Worm (Caenorhabditis elegans) whole organism, L4/young adult: ENCODE results near the gene Y54G2A.72.

Experiments used
- dao-5 ChIP-seq: sonication (generic microtip); optimal IDR thresholded peaks from 2 replicates; lab custom pipeline; 2016; ENCODE audit warnings: missing genotype, missing genetic modification characterization, moderate library complexity, missing compliant biosample characterization
- him-1 ChIP-seq: sonication (generic microtip); optimal IDR thresholded peaks from 2 replicates; lab custom pipeline; 2016; ENCODE audit warnings: missing genotype, missing genetic modification reagents, missing genetic modification characterization, missing compliant biosample characterization

ce11 chrIV:2819633-2820032, 41.7 kb downstream of the Y54G2A.72 start, which contains the start of gene Y54G2A.13:
- TF ChIP-seq dao-5 (tag; lab: Kevin White, UChicago) (no peak), him-1 (tag; lab: Kevin White, UChicago) (no peak)
